Worm (Caenorhabditis elegans) whole organism, young adult: ENCODE measurements around the gene alg-2.
A peak's percentile ranks its signal among the peaks of the same experiment; 100 is the strongest.

Experiments used
- B0019.2 ChIP-seq: fragments of 200-800 bp; sonication (Bioruptor generic); conservative IDR thresholded peaks from 2 replicates; pipeline ENCODE4 v1.3.6; 2022; ENCODE audit warnings: missing genetic modification reagents, missing genetic modification characterization, missing compliant biosample characterization
- C17E4.6 ChIP-seq: fragments of 200-800 bp; sonication (Bioruptor generic); IDR thresholded peaks from 2 replicates; pipeline ENCODE4 v1.3.6; 2022; ENCODE audit warnings: missing genetic modification reagents, missing genetic modification characterization, missing compliant biosample characterization
- F33H1.4 ChIP-seq: fragments of 200-800 bp; sonication (Bioruptor generic); IDR thresholded peaks from 2 replicates; pipeline ENCODE4 v1.3.6; 2022; ENCODE audit warnings: missing genetic modification reagents, missing genetic modification characterization, missing compliant biosample characterization
- F37B4.10 ChIP-seq: fragments of 200-800 bp; sonication (Bioruptor generic); IDR thresholded peaks from 2 replicates; pipeline ENCODE4 v1.3.6; 2022; ENCODE audit warnings: missing genetic modification characterization, missing compliant biosample characterization
- F55B11.4 ChIP-seq: sonication (generic microtip); optimal IDR thresholded peaks from 2 replicates; lab custom pipeline; 2016; ENCODE audit warnings: missing compliant biosample characterization, missing genetic modification characterization, borderline replicate concordance; ENCODE audit not compliant: insufficient read depth
- F57A8.1 ChIP-seq: fragments of 200-800 bp; sonication (Bioruptor generic); optimal IDR thresholded peaks from 2 replicates; lab custom pipeline; 2018; ENCODE audit warnings: mild to moderate bottlenecking, missing genetic modification characterization, moderate library complexity, missing compliant biosample characterization
- K12H6.12 ChIP-seq: fragments of 200-800 bp; sonication (Bioruptor generic); optimal IDR thresholded peaks from 2 replicates; lab custom pipeline; 2018; ENCODE audit warnings: mild to moderate bottlenecking, missing genetic modification characterization, missing compliant biosample characterization
- T07F8.4 ChIP-seq: sonication (generic microtip); optimal IDR thresholded peaks from 2 replicates; lab custom pipeline; 2016; ENCODE audit warnings: mild to moderate bottlenecking, missing genetic modification characterization, moderate library complexity, missing compliant biosample characterization
- Y53G8AR.9 ChIP-seq: fragments of 200-800 bp; sonication (Bioruptor generic); conservative IDR thresholded peaks from 2 replicates; pipeline ENCODE4 v1.3.6; 2022; ENCODE audit warnings: missing genetic modification reagents, missing genetic modification characterization, missing compliant biosample characterization
- Y95B8A.8 ChIP-seq: fragments of 200-800 bp; sonication (Bioruptor generic); IDR thresholded peaks from 2 replicates; pipeline ENCODE4 v1.3.6; 2022; ENCODE audit warnings: missing genetic modification reagents, missing genetic modification characterization, missing compliant biosample characterization
- akir-1 ChIP-seq: fragments of 200-800 bp; sonication (Bioruptor generic); optimal IDR thresholded peaks from 2 replicates; lab custom pipeline; 2018; ENCODE audit warnings: mild to moderate bottlenecking, missing genetic modification characterization, moderate library complexity, missing compliant biosample characterization
- aptf-2 ChIP-seq: fragments of 200-800 bp; sonication (Bioruptor generic); conservative IDR thresholded peaks from 2 replicates; pipeline ENCODE4 v1.3.6; 2022; ENCODE audit warnings: missing genetic modification reagents, missing genetic modification characterization, missing compliant biosample characterization
- atf-7 ChIP-seq: sonication (generic microtip); optimal IDR thresholded peaks from 2 replicates; lab custom pipeline; 2017; ENCODE audit warnings: mild to moderate bottlenecking, missing genetic modification characterization, missing compliant biosample characterization
- athp-1 ChIP-seq: sonication (generic microtip); optimal IDR thresholded peaks from 2 replicates; lab custom pipeline; 2017; ENCODE audit warnings: mild to moderate bottlenecking, missing genetic modification characterization, missing compliant biosample characterization
- bed-2 ChIP-seq: fragments of 200-800 bp; sonication (Bioruptor generic); IDR thresholded peaks from 2 replicates; pipeline ENCODE4 v1.3.6; 2022; ENCODE audit warnings: missing genetic modification reagents, missing genetic modification characterization, missing compliant biosample characterization
- cebp-2 ChIP-seq: fragments of 200-800 bp; sonication (Bioruptor generic); IDR thresholded peaks from 2 replicates; pipeline ENCODE4 v1.3.6; 2022; ENCODE audit warnings: missing genetic modification characterization, missing compliant biosample characterization
- ceh-40 ChIP-seq: fragments of 200-800 bp; sonication (Bioruptor generic); IDR thresholded peaks from 2 replicates; pipeline ENCODE4 v1.3.6; 2022; ENCODE audit warnings: missing genetic modification characterization, missing compliant biosample characterization
- dox-1 ChIP-seq: fragments of 200-800 bp; sonication (Bioruptor generic); IDR thresholded peaks from 2 replicates; pipeline ENCODE4 v1.3.6; 2022; ENCODE audit warnings: missing genetic modification reagents, missing genetic modification characterization, missing compliant biosample characterization
- dpl-1 ChIP-seq: fragments of 150-350 bp; optimal IDR thresholded peaks from 2 replicates; lab custom pipeline; 2014; ENCODE audit warnings: missing biosample characterization, missing genetic modification reagents, missing genetic modification characterization
- efl-1 ChIP-seq: fragments of 150-350 bp; optimal IDR thresholded peaks from 2 replicates; lab custom pipeline; 2014; ENCODE audit warnings: missing biosample characterization, missing genetic modification reagents, missing genetic modification characterization
- egrh-3 ChIP-seq: fragments of 200-800 bp; sonication (Bioruptor generic); IDR thresholded peaks from 2 replicates; pipeline ENCODE4 v1.3.6; 2022; ENCODE audit warnings: missing genetic modification reagents, missing genetic modification characterization, missing compliant biosample characterization
- ets-4 ChIP-seq: fragments of 200-800 bp; sonication (Bioruptor generic); optimal IDR thresholded peaks from 2 replicates; lab custom pipeline; 2018; ENCODE audit warnings: mild to moderate bottlenecking, missing genetic modification characterization, missing compliant biosample characterization
- hlh-12 ChIP-seq: sonication (generic microtip); optimal IDR thresholded peaks from 2 replicates; lab custom pipeline; 2016; ENCODE audit warnings: missing genetic modification characterization, missing compliant biosample characterization
- hlh-26 ChIP-seq: fragments of 200-800 bp; sonication (Bioruptor generic); conservative IDR thresholded peaks from 2 replicates; pipeline ENCODE4 v1.3.6; 2022; ENCODE audit warnings: missing genetic modification reagents, missing genetic modification characterization, missing compliant biosample characterization
- hmg-20 ChIP-seq: fragments of 200-800 bp; sonication (Bioruptor generic); IDR thresholded peaks from 2 replicates; pipeline ENCODE4 v1.3.6; 2022; ENCODE audit warnings: missing genetic modification reagents, missing genetic modification characterization, missing compliant biosample characterization
- let-526 ChIP-seq: fragments of 200-800 bp; sonication (Bioruptor generic); IDR thresholded peaks from 2 replicates; pipeline ENCODE4 v1.3.6; 2022; ENCODE audit warnings: missing genetic modification reagents, missing genetic modification characterization, missing compliant biosample characterization
- let-607 ChIP-seq, 2 experiments: fragments of 200-800 bp in 1 of 2; sonication (Bioruptor generic) in 1 of 2; sonication (generic microtip) in 1 of 2; optimal IDR thresholded peaks; 2 replicates each; lab custom pipeline; 2016 to 2018; ENCODE audit warnings: mild to moderate bottlenecking in 2 of 2, missing compliant biosample characterization in 2 of 2, missing genetic modification characterization in 2 of 2, moderate library complexity in 2 of 2, missing genotype in 1 of 2
- lin-26 ChIP-seq: fragments of 200-800 bp; sonication (Bioruptor generic); IDR thresholded peaks from 2 replicates; pipeline ENCODE4 v1.3.6; 2022; ENCODE audit warnings: missing genetic modification reagents, missing genetic modification characterization, missing compliant biosample characterization
- lin-35 ChIP-seq, 3 experiments: fragments of 150-350 bp in 2 of 3; sonication (generic microtip) in 1 of 3; optimal IDR thresholded peaks; 2 replicates each; lab custom pipeline; 2014 to 2018; ENCODE audit warnings: missing biosample characterization in 3 of 3, missing genetic modification characterization in 3 of 3, missing genetic modification reagents in 3 of 3
- lsl-1 ChIP-seq: fragments of 200-800 bp; sonication (Bioruptor generic); optimal IDR thresholded peaks from 2 replicates; lab custom pipeline; 2018; ENCODE audit warnings: mild to moderate bottlenecking, missing genetic modification characterization, moderate library complexity, missing compliant biosample characterization
- madf-6 ChIP-seq: fragments of 200-800 bp; sonication (Bioruptor generic); IDR thresholded peaks from 2 replicates; pipeline ENCODE4 v1.3.6; 2022; ENCODE audit warnings: missing genetic modification reagents, missing genetic modification characterization, missing compliant biosample characterization
- mcd-1 ChIP-seq: fragments of 200-800 bp; sonication (Bioruptor generic); IDR thresholded peaks from 2 replicates; pipeline ENCODE4 v1.3.6; 2022; ENCODE audit warnings: missing genetic modification reagents, missing genetic modification characterization, missing compliant biosample characterization
- mes-4 ChIP-seq: sonication (generic microtip); optimal IDR thresholded peaks from 2 replicates; lab custom pipeline; 2016; ENCODE audit warnings: missing genotype, missing genetic modification characterization, missing compliant biosample characterization
- nfya-2 ChIP-seq: fragments of 200-800 bp; sonication (Bioruptor generic); IDR thresholded peaks from 2 replicates; pipeline ENCODE4 v1.3.6; 2022; ENCODE audit warnings: missing genetic modification reagents, missing genetic modification characterization, missing compliant biosample characterization
- nfyb-1 ChIP-seq: fragments of 200-800 bp; sonication (Bioruptor generic); IDR thresholded peaks from 2 replicates; pipeline ENCODE4 v1.3.6; 2022; ENCODE audit warnings: missing genetic modification reagents, missing genetic modification characterization, missing compliant biosample characterization
- nhr-179 ChIP-seq: sonication (generic microtip); optimal IDR thresholded peaks from 2 replicates; lab custom pipeline; 2016; ENCODE audit warnings: mild to moderate bottlenecking, missing genetic modification characterization, missing compliant biosample characterization
- nhr-80 ChIP-seq: sonication (generic microtip); optimal IDR thresholded peaks from 2 replicates; lab custom pipeline; 2016; ENCODE audit warnings: missing genetic modification characterization, missing compliant biosample characterization
- pha-4 ChIP-seq: fragments of 150-350 bp; sonication (generic microtip); optimal IDR thresholded peaks from 2 replicates; lab custom pipeline; 2014; ENCODE audit warnings: missing biosample characterization, missing genetic modification reagents, missing genetic modification characterization
- rcor-1 ChIP-seq: fragments of 200-800 bp; sonication (Bioruptor generic); IDR thresholded peaks from 2 replicates; pipeline ENCODE4 v1.3.6; 2022; ENCODE audit warnings: missing genetic modification reagents, missing genetic modification characterization, missing compliant biosample characterization
- rec-8 ChIP-seq, 2 experiments: sonication (generic microtip); optimal IDR thresholded peaks; 2 replicates each; lab custom pipeline; 2016; ENCODE audit warnings: mild to moderate bottlenecking in 2 of 2, missing genetic modification characterization in 2 of 2, missing genetic modification reagents in 2 of 2, missing genotype in 2 of 2, missing biosample characterization in 1 of 2, missing compliant biosample characterization in 1 of 2, moderate library complexity in 1 of 2
- sdz-38 ChIP-seq: sonication (generic microtip); optimal IDR thresholded peaks from 2 replicates; lab custom pipeline; 2016; ENCODE audit warnings: missing genotype, missing genetic modification characterization, missing compliant biosample characterization
- sea-2 ChIP-seq: fragments of 200-800 bp; sonication (Bioruptor generic); IDR thresholded peaks from 2 replicates; pipeline ENCODE4 v1.3.6; 2022; ENCODE audit warnings: missing genetic modification characterization, missing compliant biosample characterization
- xnd-1 ChIP-seq: sonication (generic microtip); optimal IDR thresholded peaks from 2 replicates; lab custom pipeline; 2016; ENCODE audit warnings: missing genotype, missing genetic modification reagents, missing genetic modification characterization, missing compliant biosample characterization
- ztf-18 ChIP-seq: sonication (generic microtip); optimal IDR thresholded peaks from 2 replicates; lab custom pipeline; 2016; ENCODE audit warnings: missing genotype, mild to moderate bottlenecking, missing genetic modification characterization, missing compliant biosample characterization
- ztf-22 ChIP-seq: fragments of 200-800 bp; sonication (Bioruptor generic); optimal IDR thresholded peaks from 2 replicates; lab custom pipeline; 2018; ENCODE audit warnings: mild to moderate bottlenecking, missing genetic modification characterization, moderate library complexity, missing compliant biosample characterization

Gene alg-2

DNA sequence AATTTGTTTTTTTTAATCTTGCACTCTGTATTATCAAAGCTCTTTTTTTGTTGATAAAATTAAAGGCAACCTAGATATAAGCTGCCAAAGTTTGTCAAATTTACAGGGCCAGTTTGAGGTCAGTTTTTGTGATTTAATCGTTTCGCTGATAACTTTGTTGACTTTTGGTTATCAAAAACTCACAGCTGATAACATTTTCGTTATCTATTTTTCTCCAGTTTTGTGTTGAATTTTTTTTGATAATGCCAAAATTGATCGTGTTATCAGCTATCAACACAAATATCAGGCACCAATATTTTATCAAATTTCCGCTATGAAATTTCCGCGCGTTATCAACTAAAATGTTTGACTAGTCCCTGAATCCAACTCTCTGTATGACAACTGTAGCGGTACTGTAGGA, 42.2 kb downstream of the alg-2 start:
- TF ChIP-seq xnd-1 (tag; lab: Kevin White, UChicago) (no peak), nfyb-1 (GFP tag; lab: Robert Waterston, UW) (no peak), rec-8 (tag; optimal IDR thresholded peaks at IDR 0.05; lab: Kevin White, UChicago) (no peak), let-607 (tag; optimal IDR thresholded peaks at IDR 0.05; lab: Kevin White, UChicago) (no peak), Y95B8A.8 (no peak), mcd-1 (GFP tag; lab: Robert Waterston, UW) (peak; percentile 35; the same call in 1 of the 2 replicates), pha-4 (tag; lab: Kevin White, UChicago) (peak; percentile 89), sdz-38 (tag; lab: Kevin White, UChicago) (no peak), nhr-179 (tag; lab: Kevin White, UChicago) (no peak), atf-7 (tag; lab: Kevin White, UChicago) (peak; percentile 48), rcor-1 (GFP tag; lab: Robert Waterston, UW) (no peak), lsl-1 (GFP tag; lab: Kevin White, UChicago) (no peak), bed-2 (GFP tag; lab: Robert Waterston, UW) (no peak), sea-2 (GFP tag; lab: Robert Waterston, UW) (no peak), athp-1 (no peak), ztf-22 (peak; percentile 67), hlh-26 (no peak), nhr-80 (tag; lab: Kevin White, UChicago) (peak; percentile 95), akir-1 (GFP tag; lab: Kevin White, UChicago) (no peak), ets-4 (peak; percentile 94), lin-35 (GFP tag; optimal IDR thresholded peaks at IDR 0.05; lab: Kevin White, UChicago) (no peak), dox-1 (GFP tag; lab: Robert Waterston, UW) (peak; percentile 63), B0019.2 (GFP tag; lab: Robert Waterston, UW) (no peak), ztf-18 (tag; lab: Kevin White, UChicago) (no peak), K12H6.12 (tag; lab: Kevin White, UChicago) (no peak), lin-26 (GFP tag; lab: Robert Waterston, UW) (no peak), T07F8.4 (tag; lab: Kevin White, UChicago) (no peak), efl-1 (GFP tag; lab: Kevin White, UChicago) (no peak), cebp-2 (no peak), F55B11.4 (tag; lab: Kevin White, UChicago) (no peak), madf-6 (GFP tag; lab: Robert Waterston, UW) (no peak), F57A8.1 (GFP tag; lab: Kevin White, UChicago) (no peak)
- TF ChIP-seq, all 124 proteins: peak for 7

DNA sequence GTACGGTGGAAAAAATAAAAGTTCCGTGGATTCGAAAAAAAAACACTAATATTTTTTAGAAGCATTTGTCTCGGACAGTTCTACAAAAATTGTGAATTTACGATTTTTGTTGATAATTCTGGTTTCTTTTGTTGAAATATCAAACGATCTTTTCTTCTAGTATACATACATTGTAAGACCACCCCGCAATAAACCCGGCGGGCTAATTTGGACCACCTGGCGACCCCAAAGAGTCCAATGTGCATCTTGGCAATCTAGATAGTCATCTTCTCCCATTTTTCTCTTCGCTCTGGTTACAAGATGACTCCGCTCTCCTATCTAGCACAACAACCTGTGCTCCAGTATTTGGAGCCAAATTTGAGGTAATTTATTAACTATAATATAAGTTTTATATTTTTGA, 42.8 kb downstream of the alg-2 start, which contains the start of gene fbxc-29:
Gene fbxc-29, plus strand, starts transcription at position 301 of the 400 bp plus-strand sequence.
- TF ChIP-seq C17E4.6 (GFP tag; lab: Robert Waterston, UW): no peak
- no peak for TF ChIP-seq hmg-20 (GFP tag; lab: Robert Waterston, UW)
- no peak for TF ChIP-seq Y95B8A.8
- no peak for TF ChIP-seq Y53G8AR.9 (GFP tag; lab: Robert Waterston, UW)
- no peak for TF ChIP-seq egrh-3 (GFP tag; lab: Robert Waterston, UW)
- TF ChIP-seq bed-2 (GFP tag; lab: Robert Waterston, UW): no peak
- no peak for TF ChIP-seq F37B4.10 (GFP tag; lab: Robert Waterston, UW)
- TF ChIP-seq rcor-1 (GFP tag; lab: Robert Waterston, UW): no peak
- no peak for TF ChIP-seq mes-4 (tag; lab: Kevin White, UChicago)
- no peak for TF ChIP-seq ceh-40 (GFP tag; lab: Robert Waterston, UW)
- no peak for TF ChIP-seq nfya-2 (GFP tag; lab: Robert Waterston, UW)
- TF ChIP-seq lin-35 (GFP tag; optimal IDR thresholded peaks at IDR 0.05; lab: Kevin White, UChicago): no peak
- no peak for TF ChIP-seq aptf-2 (GFP tag; lab: Robert Waterston, UW)
- TF ChIP-seq hlh-12: no peak
- no peak for TF ChIP-seq nfyb-1 (GFP tag; lab: Robert Waterston, UW)
- TF ChIP-seq K12H6.12 (tag; lab: Kevin White, UChicago): no peak
- TF ChIP-seq dpl-1: no peak
- TF ChIP-seq let-526 (GFP tag; lab: Robert Waterston, UW): no peak
- no peak for TF ChIP-seq madf-6 (GFP tag; lab: Robert Waterston, UW)
- TF ChIP-seq F33H1.4 (GFP tag; lab: Robert Waterston, UW): no peak
